Worm (Caenorhabditis elegans) whole organism, L4/young adult: ENCODE measurements around the gene fce-2.

Source experiments
- W03F9.2 ChIP-seq: fragments of 150-350 bp; optimal IDR thresholded peaks from 2 replicates; lab custom pipeline; 2014; ENCODE audit warnings: missing biosample characterization, missing genetic modification characterization
- dao-5 ChIP-seq: sonication (generic microtip); optimal IDR thresholded peaks from 2 replicates; lab custom pipeline; 2016; ENCODE audit warnings: missing genotype, missing genetic modification characterization, moderate library complexity, missing compliant biosample characterization
- him-1 ChIP-seq: sonication (generic microtip); optimal IDR thresholded peaks from 2 replicates; lab custom pipeline; 2016; ENCODE audit warnings: missing genotype, missing genetic modification reagents, missing genetic modification characterization, missing compliant biosample characterization

DNA sequence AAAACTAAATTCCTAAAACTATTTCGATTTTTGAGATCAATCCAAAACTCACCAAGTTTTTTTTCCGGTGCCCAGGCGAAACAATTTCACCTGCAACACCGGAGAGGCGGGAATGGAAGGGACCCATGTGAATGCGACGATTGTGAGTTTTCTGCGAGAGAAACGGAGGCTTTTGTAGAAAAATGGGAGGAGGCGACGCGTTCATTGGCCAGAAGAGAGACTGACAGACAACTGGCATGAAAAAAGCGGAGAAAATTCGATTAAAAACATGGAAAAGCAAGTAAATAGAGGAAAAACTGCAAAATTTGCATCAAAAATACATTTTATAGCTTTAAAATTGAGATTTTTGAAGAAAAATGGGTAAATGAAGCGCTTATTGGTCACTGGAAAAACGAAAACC is 50.7 kb downstream of the fce-2 start, which contains the start of gene B0250.7:
- TF ChIP-seq him-1 (tag; lab: Kevin White, UChicago) = no peak
- no peak for TF ChIP-seq W03F9.2
- no peak for TF ChIP-seq dao-5 (tag; lab: Kevin White, UChicago)
